Fruit fly (Drosophila melanogaster) whole organism, adult: Measurements from ENCODE around the gene CG42337.
A peak's percentile ranks its signal among the peaks of the same experiment; 100 is the strongest.

Experiments
- CG11617 ChIP-seq: fragments of 200-800 bp; sonication (Bioruptor generic); optimal IDR thresholded peaks from 2 replicates; lab custom pipeline; 2017; ENCODE audit warnings: mild to moderate bottlenecking, missing biosample characterization, missing genetic modification reagents, missing genetic modification characterization
- CG12768 ChIP-seq: fragments of 200-800 bp; sonication (Bioruptor generic); optimal IDR thresholded peaks from 2 replicates; lab custom pipeline; 2017; ENCODE audit warnings: missing biosample characterization, missing genetic modification characterization, mild to moderate bottlenecking, moderate library complexity, missing genetic modification reagents
- CG14711 ChIP-seq: fragments of 200-800 bp; sonication (Bioruptor generic); optimal IDR thresholded peaks from 2 replicates; lab custom pipeline; 2018; ENCODE audit warnings: missing biosample characterization, mild to moderate bottlenecking, missing genetic modification characterization, moderate library complexity
- CG1620 ChIP-seq: fragments of 200-800 bp; sonication (Bioruptor generic); optimal IDR thresholded peaks from 2 replicates; lab custom pipeline; 2016; ENCODE audit warnings: missing biosample characterization, missing genetic modification characterization
- CG5204 ChIP-seq: fragments of 200-800 bp; sonication (Bioruptor generic); optimal IDR thresholded peaks from 2 replicates; lab custom pipeline; 2016; ENCODE audit warnings: missing biosample characterization, missing genetic modification characterization
- CG7101 ChIP-seq: fragments of 200-800 bp; sonication (Bioruptor generic); optimal IDR thresholded peaks from 2 replicates; lab custom pipeline; 2018; ENCODE audit warnings: missing biosample characterization, mild to moderate bottlenecking, missing genetic modification characterization, moderate library complexity
- Crg-1 ChIP-seq: fragments of 200-800 bp; sonication (Bioruptor generic); optimal IDR thresholded peaks from 2 replicates; lab custom pipeline; 2016; ENCODE audit warnings: missing biosample characterization, missing genetic modification characterization
- cic ChIP-seq: fragments of 200-800 bp; sonication (Bioruptor generic); optimal IDR thresholded peaks from 2 replicates; lab custom pipeline; 2017; ENCODE audit warnings: missing biosample characterization, mild to moderate bottlenecking, missing genetic modification characterization, moderate library complexity
- kay ChIP-seq: fragments of 200-800 bp; sonication (Bioruptor generic); peaks from one replicate; lab custom pipeline; 2016; ENCODE audit warnings: missing biosample characterization, missing genetic modification characterization, borderline replicate concordance
- ovo ChIP-seq: fragments of 200-800 bp; sonication (Bioruptor generic); optimal IDR thresholded peaks from 2 replicates; lab custom pipeline; 2016; ENCODE audit warnings: missing biosample characterization, missing genetic modification characterization
- pad ChIP-seq: fragments of 200-800 bp; sonication (Bioruptor generic); optimal IDR thresholded peaks from 3 replicates; lab custom pipeline; 2017; ENCODE audit warnings: missing biosample characterization, missing genetic modification characterization, mild to moderate bottlenecking, moderate library complexity, missing genetic modification reagents

DNA sequence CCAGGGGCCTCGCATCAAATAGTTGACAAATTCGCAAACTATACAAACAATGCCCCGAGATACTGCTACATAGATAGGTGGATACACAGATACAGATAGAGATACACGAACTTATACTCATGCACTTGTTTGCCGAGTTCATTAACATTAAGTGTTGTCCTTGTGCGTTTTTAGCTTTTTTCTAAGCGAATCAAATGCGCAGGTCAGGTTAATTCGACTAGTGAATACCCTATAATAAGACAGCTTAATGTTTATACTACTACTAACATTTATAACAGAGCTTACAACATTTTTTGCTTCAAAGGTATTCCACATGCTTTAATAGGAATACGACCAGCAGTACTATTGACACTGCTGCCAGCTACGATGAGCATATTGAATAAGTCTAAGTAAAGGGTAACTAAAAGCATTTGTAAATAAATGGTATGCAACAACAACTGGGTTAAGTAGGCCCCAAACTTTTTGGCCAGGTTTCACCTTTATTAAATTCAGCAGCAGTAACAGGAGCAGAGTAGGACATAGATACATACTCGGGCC, 48.4 kb upstream of the CG42337 start:
- TF ChIP-seq ovo (GFP tag; lab: Kevin White, UChicago) (no peak), CG7101 (tag; lab: Kevin White, UChicago) (no peak), CG5204 (no peak), Crg-1 (GFP tag; lab: Kevin White, UChicago) (no peak), kay (GFP tag; lab: Kevin White, UChicago) (peak; percentile 40), CG12768 (GFP tag; lab: Kevin White, UChicago) (no peak), CG11617 (GFP tag; lab: Kevin White, UChicago) (no peak), CG14711 (tag; lab: Kevin White, UChicago) (no peak), cic (GFP tag; lab: Kevin White, UChicago) (no peak), pad (no peak), CG1620 (GFP tag; lab: Kevin White, UChicago) (no peak)
